Worm (Caenorhabditis elegans) whole organism, young adult: ENCODE results near the gene wdfy-2.

Source experiments
- C17E4.6 ChIP-seq: fragments of 200-800 bp; sonication (Bioruptor generic); IDR thresholded peaks from 2 replicates; pipeline ENCODE4 v1.3.6; 2022; ENCODE audit warnings: missing genetic modification reagents, missing genetic modification characterization, missing compliant biosample characterization
- D2030.7 ChIP-seq: fragments of 200-800 bp; sonication (Bioruptor generic); IDR thresholded peaks from 2 replicates; pipeline ENCODE4 v1.3.6; 2022; ENCODE audit warnings: missing genetic modification reagents, missing genetic modification characterization, missing compliant biosample characterization
- F10E7.11 ChIP-seq: sonication (generic microtip); optimal IDR thresholded peaks from 2 replicates; lab custom pipeline; 2017; ENCODE audit warnings: mild to moderate bottlenecking, missing genetic modification characterization, moderate library complexity, missing compliant biosample characterization
- F55B11.4 ChIP-seq: sonication (generic microtip); optimal IDR thresholded peaks from 2 replicates; lab custom pipeline; 2016; ENCODE audit warnings: missing compliant biosample characterization, missing genetic modification characterization, borderline replicate concordance; ENCODE audit not compliant: insufficient read depth
- Y79H2A.3 ChIP-seq: fragments of 200-800 bp; sonication (Bioruptor generic); conservative IDR thresholded peaks from 2 replicates; pipeline ENCODE4 v1.3.6; 2022; ENCODE audit warnings: missing genetic modification reagents, missing genetic modification characterization, missing compliant biosample characterization
- ZK185.1 ChIP-seq: sonication (generic microtip); optimal IDR thresholded peaks from 2 replicates; lab custom pipeline; 2016; ENCODE audit warnings: mild to moderate bottlenecking, missing genetic modification characterization, missing compliant biosample characterization; ENCODE audit not compliant: poor library complexity, severe bottlenecking
- akir-1 ChIP-seq: fragments of 200-800 bp; sonication (Bioruptor generic); optimal IDR thresholded peaks from 2 replicates; lab custom pipeline; 2018; ENCODE audit warnings: mild to moderate bottlenecking, missing genetic modification characterization, moderate library complexity, missing compliant biosample characterization
- aptf-2 ChIP-seq: fragments of 200-800 bp; sonication (Bioruptor generic); conservative IDR thresholded peaks from 2 replicates; pipeline ENCODE4 v1.3.6; 2022; ENCODE audit warnings: missing genetic modification reagents, missing genetic modification characterization, missing compliant biosample characterization
- attf-3 ChIP-seq: fragments of 200-800 bp; sonication (Bioruptor generic); conservative IDR thresholded peaks from 2 replicates; pipeline ENCODE4 v1.3.6; 2022; ENCODE audit warnings: missing genetic modification reagents, missing genetic modification characterization, missing compliant biosample characterization
- ceh-40 ChIP-seq: fragments of 200-800 bp; sonication (Bioruptor generic); IDR thresholded peaks from 2 replicates; pipeline ENCODE4 v1.3.6; 2022; ENCODE audit warnings: missing genetic modification characterization, missing compliant biosample characterization
- ceh-91 ChIP-seq: fragments of 200-800 bp; sonication (Bioruptor generic); IDR thresholded peaks from 2 replicates; pipeline ENCODE4 v1.3.6; 2022; ENCODE audit warnings: missing genetic modification reagents, missing genetic modification characterization, missing compliant biosample characterization
- egl-44 ChIP-seq: fragments of 200-800 bp; sonication (Bioruptor generic); IDR thresholded peaks from 2 replicates; pipeline ENCODE4 v1.3.6; 2022; ENCODE audit warnings: missing genetic modification reagents, missing genetic modification characterization, missing compliant biosample characterization
- ets-4 ChIP-seq: fragments of 200-800 bp; sonication (Bioruptor generic); optimal IDR thresholded peaks from 2 replicates; lab custom pipeline; 2018; ENCODE audit warnings: mild to moderate bottlenecking, missing genetic modification characterization, missing compliant biosample characterization
- hlh-12 ChIP-seq: sonication (generic microtip); optimal IDR thresholded peaks from 2 replicates; lab custom pipeline; 2016; ENCODE audit warnings: missing genetic modification characterization, missing compliant biosample characterization
- hlh-26 ChIP-seq: fragments of 200-800 bp; sonication (Bioruptor generic); conservative IDR thresholded peaks from 2 replicates; pipeline ENCODE4 v1.3.6; 2022; ENCODE audit warnings: missing genetic modification reagents, missing genetic modification characterization, missing compliant biosample characterization
- hmg-1.2 ChIP-seq: fragments of 200-800 bp; sonication (Bioruptor generic); IDR thresholded peaks from 2 replicates; pipeline ENCODE4 v1.3.6; 2022; ENCODE audit warnings: missing genetic modification reagents, missing genetic modification characterization, missing compliant biosample characterization
- hsf-1 ChIP-seq: fragments of 200-800 bp; sonication (Bioruptor generic); IDR thresholded peaks from 2 replicates; pipeline ENCODE4 v1.3.6; 2022; ENCODE audit warnings: missing genetic modification reagents, missing genetic modification characterization, missing compliant biosample characterization
- lin-26 ChIP-seq: fragments of 200-800 bp; sonication (Bioruptor generic); IDR thresholded peaks from 2 replicates; pipeline ENCODE4 v1.3.6; 2022; ENCODE audit warnings: missing genetic modification reagents, missing genetic modification characterization, missing compliant biosample characterization
- lsy-27 ChIP-seq: sonication (generic microtip); optimal IDR thresholded peaks from 2 replicates; lab custom pipeline; 2017; ENCODE audit warnings: missing genetic modification characterization, mild to moderate bottlenecking, missing compliant biosample characterization, antibody characterized with exemption, missing genotype, borderline replicate concordance; ENCODE audit not compliant: insufficient read depth
- madf-3 ChIP-seq: fragments of 200-800 bp; sonication (Bioruptor generic); IDR thresholded peaks from 2 replicates; pipeline ENCODE4 v1.3.6; 2022; ENCODE audit warnings: missing genetic modification reagents, missing genetic modification characterization, missing compliant biosample characterization
- mcd-1 ChIP-seq: fragments of 200-800 bp; sonication (Bioruptor generic); IDR thresholded peaks from 2 replicates; pipeline ENCODE4 v1.3.6; 2022; ENCODE audit warnings: missing genetic modification reagents, missing genetic modification characterization, missing compliant biosample characterization
- nfya-1 ChIP-seq: sonication (generic microtip); optimal IDR thresholded peaks from 2 replicates; lab custom pipeline; 2017; ENCODE audit warnings: antibody characterized with exemption, missing compliant biosample characterization, missing genetic modification characterization, borderline replicate concordance; ENCODE audit not compliant: insufficient read depth
- nfyb-1 ChIP-seq: fragments of 200-800 bp; sonication (Bioruptor generic); IDR thresholded peaks from 2 replicates; pipeline ENCODE4 v1.3.6; 2022; ENCODE audit warnings: missing genetic modification reagents, missing genetic modification characterization, missing compliant biosample characterization
- nhr-179 ChIP-seq: sonication (generic microtip); optimal IDR thresholded peaks from 2 replicates; lab custom pipeline; 2016; ENCODE audit warnings: mild to moderate bottlenecking, missing genetic modification characterization, missing compliant biosample characterization
- pha-4 ChIP-seq: fragments of 150-350 bp; sonication (generic microtip); optimal IDR thresholded peaks from 2 replicates; lab custom pipeline; 2014; ENCODE audit warnings: missing biosample characterization, missing genetic modification reagents, missing genetic modification characterization
- repo-1 ChIP-seq: sonication (generic microtip); optimal IDR thresholded peaks from 2 replicates; lab custom pipeline; 2017; ENCODE audit warnings: mild to moderate bottlenecking, missing genetic modification characterization, missing compliant biosample characterization
- sdz-38 ChIP-seq: sonication (generic microtip); optimal IDR thresholded peaks from 2 replicates; lab custom pipeline; 2016; ENCODE audit warnings: missing genotype, missing genetic modification characterization, missing compliant biosample characterization
- snpc-1.3 ChIP-seq: sonication (generic microtip); optimal IDR thresholded peaks from 2 replicates; lab custom pipeline; 2017; ENCODE audit warnings: missing genetic modification characterization, mild to moderate bottlenecking, missing compliant biosample characterization, antibody characterized with exemption, moderate library complexity, missing genotype, missing genetic modification reagents; ENCODE audit not compliant: insufficient read depth
- snpc-3.4 ChIP-seq: sonication (generic microtip); optimal IDR thresholded peaks from 2 replicates; lab custom pipeline; 2017; ENCODE audit warnings: missing genetic modification characterization, mild to moderate bottlenecking, missing compliant biosample characterization, antibody characterized with exemption, moderate library complexity, missing genotype, missing genetic modification reagents
- snpc-4 ChIP-seq, 5 experiments: fragments of 150-350 bp in 1 of 5; sonication (generic microtip) in 4 of 5; optimal IDR thresholded peaks; 2 replicates each; lab custom pipeline; 2014 to 2018; ENCODE audit warnings: missing genetic modification characterization in 5 of 5, missing biosample characterization in 3 of 5, antibody characterized with exemption in 2 of 5, mild to moderate bottlenecking in 2 of 5, missing compliant biosample characterization in 2 of 5, missing genotype in 2 of 5, moderate library complexity in 2 of 5, missing genetic modification reagents in 1 of 5
- sptf-2 ChIP-seq: fragments of 200-800 bp; sonication (Bioruptor generic); optimal IDR thresholded peaks from 2 replicates; lab custom pipeline; 2018; ENCODE audit warnings: mild to moderate bottlenecking, missing genetic modification characterization, missing compliant biosample characterization
- unc-130 ChIP-seq: sonication (generic microtip); optimal IDR thresholded peaks from 2 replicates; lab custom pipeline; 2016; ENCODE audit warnings: missing genetic modification reagents, missing genetic modification characterization, missing compliant biosample characterization
- unc-62 ChIP-seq: fragments of 150-350 bp; optimal IDR thresholded peaks from 2 replicates; lab custom pipeline; 2014; ENCODE audit warnings: missing biosample characterization, missing genetic modification reagents, missing genetic modification characterization
- xnd-1 ChIP-seq: sonication (generic microtip); optimal IDR thresholded peaks from 2 replicates; lab custom pipeline; 2016; ENCODE audit warnings: missing genotype, missing genetic modification reagents, missing genetic modification characterization, missing compliant biosample characterization
- zfh-2 ChIP-seq: fragments of 200-800 bp; sonication (Bioruptor generic); conservative IDR thresholded peaks from 2 replicates; pipeline ENCODE4 v1.3.6; 2022; ENCODE audit warnings: missing genetic modification reagents, missing genetic modification characterization, missing compliant biosample characterization
- ztf-18 ChIP-seq: sonication (generic microtip); optimal IDR thresholded peaks from 2 replicates; lab custom pipeline; 2016; ENCODE audit warnings: missing genotype, mild to moderate bottlenecking, missing genetic modification characterization, missing compliant biosample characterization
- ztf-26 ChIP-seq: sonication (generic microtip); optimal IDR thresholded peaks from 2 replicates; lab custom pipeline; 2017; ENCODE audit warnings: missing genetic modification characterization, missing compliant biosample characterization

Gene wdfy-2

ce11 chrII:9343955-9344354, 24.3 kb downstream of the wdfy-2 start:
- no peak for TF ChIP-seq lin-26 (GFP tag; lab: Robert Waterston, UW)
- no peak for TF ChIP-seq snpc-3.4 (tag; lab: Kevin White, UChicago)
- TF ChIP-seq ztf-26 (tag; lab: Kevin White, UChicago), result no peak
- TF ChIP-seq nhr-179 (tag; lab: Kevin White, UChicago), result no peak
- TF ChIP-seq Y79H2A.3 (GFP tag; lab: Robert Waterston, UW), result no peak
- TF ChIP-seq nfya-1 (tag; lab: Kevin White, UChicago), result no peak
- TF ChIP-seq hmg-1.2 (GFP tag; lab: Robert Waterston, UW), result no peak
- TF ChIP-seq ets-4 (GFP tag; lab: Kevin White, UChicago), result no peak
- TF ChIP-seq hlh-12 (tag; lab: Kevin White, UChicago), result no peak
- TF ChIP-seq madf-3 (GFP tag; lab: Robert Waterston, UW), result no peak
- no peak for TF ChIP-seq F10E7.11 (tag; lab: Kevin White, UChicago)
- TF ChIP-seq ceh-91 (GFP tag; lab: Robert Waterston, UW), result no peak

- TF ChIP-seq snpc-4 (GFP tag; optimal IDR thresholded peaks at IDR 0.05; lab: Kevin White, UChicago) (no peak), snpc-4 (tag; optimal IDR thresholded peaks at IDR 0.05; lab: Kevin White, UChicago) (no peak), ceh-40 (GFP tag; lab: Robert Waterston, UW) (no peak)
These were observed 25.5 kb downstream of the wdfy-2 start for ce11 chrII:9345116-9345515.

ce11 chrII:9345794-9346193, 26.1 kb downstream of the wdfy-2 start:
- TF ChIP-seq hsf-1 (no peak), nfyb-1 (GFP tag; lab: Robert Waterston, UW) (no peak), ZK185.1 (tag; lab: Kevin White, UChicago) (no peak)

ce11 chrII:9346490-9346889, 26.8 kb downstream of the wdfy-2 start, which contains the start of gene F42A8.1:
Gene F42A8.1, minus strand, starts transcription at chrII:9346590.
- TF ChIP-seq C17E4.6 (no peak), sdz-38 (tag; lab: Kevin White, UChicago) (no peak), aptf-2 (no peak), pha-4 (tag; lab: Kevin White, UChicago) (no peak), D2030.7 (GFP tag; lab: Robert Waterston, UW) (no peak), snpc-1.3 (tag; lab: Kevin White, UChicago) (no peak), ztf-18 (no peak), hlh-26 (GFP tag; lab: Robert Waterston, UW) (no peak), xnd-1 (tag; lab: Kevin White, UChicago) (no peak), F55B11.4 (tag; lab: Kevin White, UChicago) (no peak), akir-1 (GFP tag; lab: Kevin White, UChicago) (no peak), attf-3 (GFP tag; lab: Robert Waterston, UW) (no peak), unc-62 (GFP tag; lab: Kevin White, UChicago) (no peak), lsy-27 (tag; lab: Kevin White, UChicago) (no peak), unc-130 (GFP tag; lab: Kevin White, UChicago) (no peak), sptf-2 (no peak), zfh-2 (GFP tag; lab: Robert Waterston, UW) (no peak), mcd-1 (no peak), repo-1 (tag; lab: Kevin White, UChicago) (no peak), egl-44 (no peak)
